Worm (Caenorhabditis elegans) whole organism, young adult: ENCODE results near the gene Y45F10C.6.
A peak's percentile ranks its signal among the peaks of the same experiment; 100 is the strongest.

Source experiments
- F23B12.7 ChIP-seq: sonication (generic microtip); optimal IDR thresholded peaks from 2 replicates; lab custom pipeline; 2017; ENCODE audit warnings: missing genetic modification characterization, mild to moderate bottlenecking, missing compliant biosample characterization, antibody characterized with exemption, moderate library complexity; ENCODE audit not compliant: insufficient read depth
- F39B2.1 ChIP-seq: fragments of 200-800 bp; sonication (Bioruptor generic); IDR thresholded peaks from 2 replicates; pipeline ENCODE4 v1.3.6; 2022; ENCODE audit warnings: missing genetic modification reagents, missing genetic modification characterization, missing compliant biosample characterization
- F52B5.7 ChIP-seq: sonication (generic microtip); optimal IDR thresholded peaks from 2 replicates; lab custom pipeline; 2016; ENCODE audit warnings: mild to moderate bottlenecking, missing genetic modification characterization, missing compliant biosample characterization
- Y95B8A.8 ChIP-seq: fragments of 200-800 bp; sonication (Bioruptor generic); IDR thresholded peaks from 2 replicates; pipeline ENCODE4 v1.3.6; 2022; ENCODE audit warnings: missing genetic modification reagents, missing genetic modification characterization, missing compliant biosample characterization
- ama-1 ChIP-seq, 3 experiments: fragments of 150-350 bp in 1 of 3; sonication (generic microtip) in 2 of 3; optimal IDR thresholded peaks; 2 replicates each; lab custom pipeline; 2014 to 2018; ENCODE audit warnings: missing biosample characterization in 2 of 3, missing genetic modification characterization in 2 of 3, missing genetic modification reagents in 2 of 3
- atf-7 ChIP-seq: sonication (generic microtip); optimal IDR thresholded peaks from 2 replicates; lab custom pipeline; 2017; ENCODE audit warnings: mild to moderate bottlenecking, missing genetic modification characterization, missing compliant biosample characterization
- cebp-1 ChIP-seq, 2 experiments: fragments of 200-800 bp in 1 of 2; sonication (Bioruptor generic) in 1 of 2; sonication (generic microtip) in 1 of 2; IDR thresholded peaks in 1 of 2; optimal IDR thresholded peaks in 1 of 2; 2 replicates each; pipeline versions ENCODE4 v1.3.6 to Lab custom; 2017 to 2022; ENCODE audit warnings: missing compliant biosample characterization in 2 of 2, missing genetic modification characterization in 2 of 2, mild to moderate bottlenecking in 1 of 2, missing genetic modification reagents in 1 of 2, moderate library complexity in 1 of 2
- ceh-27 ChIP-seq: fragments of 200-800 bp; sonication (Bioruptor generic); optimal IDR thresholded peaks from 2 replicates; lab custom pipeline; 2018; ENCODE audit warnings: mild to moderate bottlenecking, missing genetic modification characterization, moderate library complexity, missing compliant biosample characterization
- ceh-58 ChIP-seq: fragments of 200-800 bp; sonication (Bioruptor generic); IDR thresholded peaks from 2 replicates; pipeline ENCODE4 v1.3.6; 2022; ENCODE audit warnings: missing genetic modification characterization, missing compliant biosample characterization
- dox-1 ChIP-seq: fragments of 200-800 bp; sonication (Bioruptor generic); IDR thresholded peaks from 2 replicates; pipeline ENCODE4 v1.3.6; 2022; ENCODE audit warnings: missing genetic modification reagents, missing genetic modification characterization, missing compliant biosample characterization
- dpff-1 ChIP-seq: sonication (generic microtip); optimal IDR thresholded peaks from 2 replicates; lab custom pipeline; 2017; ENCODE audit warnings: mild to moderate bottlenecking, missing genetic modification characterization, missing compliant biosample characterization
- egl-44 ChIP-seq: fragments of 200-800 bp; sonication (Bioruptor generic); IDR thresholded peaks from 2 replicates; pipeline ENCODE4 v1.3.6; 2022; ENCODE audit warnings: missing genetic modification reagents, missing genetic modification characterization, missing compliant biosample characterization
- egrh-3 ChIP-seq: fragments of 200-800 bp; sonication (Bioruptor generic); IDR thresholded peaks from 2 replicates; pipeline ENCODE4 v1.3.6; 2022; ENCODE audit warnings: missing genetic modification reagents, missing genetic modification characterization, missing compliant biosample characterization
- fkh-3 ChIP-seq: sonication (generic microtip); optimal IDR thresholded peaks from 2 replicates; lab custom pipeline; 2016; ENCODE audit warnings: mild to moderate bottlenecking, missing genetic modification characterization, missing compliant biosample characterization
- hlh-12 ChIP-seq: sonication (generic microtip); optimal IDR thresholded peaks from 2 replicates; lab custom pipeline; 2016; ENCODE audit warnings: missing genetic modification characterization, missing compliant biosample characterization
- hlh-26 ChIP-seq: fragments of 200-800 bp; sonication (Bioruptor generic); conservative IDR thresholded peaks from 2 replicates; pipeline ENCODE4 v1.3.6; 2022; ENCODE audit warnings: missing genetic modification reagents, missing genetic modification characterization, missing compliant biosample characterization
- let-526 ChIP-seq: fragments of 200-800 bp; sonication (Bioruptor generic); IDR thresholded peaks from 2 replicates; pipeline ENCODE4 v1.3.6; 2022; ENCODE audit warnings: missing genetic modification reagents, missing genetic modification characterization, missing compliant biosample characterization
- lir-1 ChIP-seq: fragments of 200-800 bp; sonication (Bioruptor generic); conservative IDR thresholded peaks from 2 replicates; pipeline ENCODE4 v1.3.6; 2022; ENCODE audit warnings: missing genetic modification reagents, missing genetic modification characterization, missing compliant biosample characterization
- madf-10 ChIP-seq: sonication (generic microtip); optimal IDR thresholded peaks from 2 replicates; lab custom pipeline; 2016; ENCODE audit warnings: mild to moderate bottlenecking, missing genetic modification characterization, missing compliant biosample characterization
- nfya-2 ChIP-seq: fragments of 200-800 bp; sonication (Bioruptor generic); IDR thresholded peaks from 2 replicates; pipeline ENCODE4 v1.3.6; 2022; ENCODE audit warnings: missing genetic modification reagents, missing genetic modification characterization, missing compliant biosample characterization
- nfyb-1 ChIP-seq: fragments of 200-800 bp; sonication (Bioruptor generic); IDR thresholded peaks from 2 replicates; pipeline ENCODE4 v1.3.6; 2022; ENCODE audit warnings: missing genetic modification reagents, missing genetic modification characterization, missing compliant biosample characterization
- nhr-80 ChIP-seq: sonication (generic microtip); optimal IDR thresholded peaks from 2 replicates; lab custom pipeline; 2016; ENCODE audit warnings: missing genetic modification characterization, missing compliant biosample characterization
- rec-8 ChIP-seq, 2 experiments: sonication (generic microtip); optimal IDR thresholded peaks; 2 replicates each; lab custom pipeline; 2016; ENCODE audit warnings: mild to moderate bottlenecking in 2 of 2, missing genetic modification characterization in 2 of 2, missing genetic modification reagents in 2 of 2, missing genotype in 2 of 2, missing biosample characterization in 1 of 2, missing compliant biosample characterization in 1 of 2, moderate library complexity in 1 of 2
- sea-2 ChIP-seq: fragments of 200-800 bp; sonication (Bioruptor generic); IDR thresholded peaks from 2 replicates; pipeline ENCODE4 v1.3.6; 2022; ENCODE audit warnings: missing genetic modification characterization, missing compliant biosample characterization
- snpc-4 ChIP-seq, 5 experiments: fragments of 150-350 bp in 1 of 5; sonication (generic microtip) in 4 of 5; optimal IDR thresholded peaks; 2 replicates each; lab custom pipeline; 2014 to 2018; ENCODE audit warnings: missing genetic modification characterization in 5 of 5, missing biosample characterization in 3 of 5, antibody characterized with exemption in 2 of 5, mild to moderate bottlenecking in 2 of 5, missing compliant biosample characterization in 2 of 5, missing genotype in 2 of 5, moderate library complexity in 2 of 5, missing genetic modification reagents in 1 of 5
- sptf-2 ChIP-seq: fragments of 200-800 bp; sonication (Bioruptor generic); optimal IDR thresholded peaks from 2 replicates; lab custom pipeline; 2018; ENCODE audit warnings: mild to moderate bottlenecking, missing genetic modification characterization, missing compliant biosample characterization
- zfh-2 ChIP-seq: fragments of 200-800 bp; sonication (Bioruptor generic); conservative IDR thresholded peaks from 2 replicates; pipeline ENCODE4 v1.3.6; 2022; ENCODE audit warnings: missing genetic modification reagents, missing genetic modification characterization, missing compliant biosample characterization
- zim-3 ChIP-seq: sonication (generic microtip); optimal IDR thresholded peaks from 2 replicates; lab custom pipeline; 2017; ENCODE audit warnings: mild to moderate bottlenecking, missing genetic modification characterization, moderate library complexity, missing compliant biosample characterization
- ztf-22 ChIP-seq: fragments of 200-800 bp; sonication (Bioruptor generic); optimal IDR thresholded peaks from 2 replicates; lab custom pipeline; 2018; ENCODE audit warnings: mild to moderate bottlenecking, missing genetic modification characterization, moderate library complexity, missing compliant biosample characterization
- ztf-6 ChIP-seq: fragments of 200-800 bp; sonication (Bioruptor generic); IDR thresholded peaks from 2 replicates; pipeline ENCODE4 v1.3.6; 2022; ENCODE audit warnings: missing genetic modification reagents, missing genetic modification characterization, missing compliant biosample characterization

The Y45F10C.6 gene

DNA sequence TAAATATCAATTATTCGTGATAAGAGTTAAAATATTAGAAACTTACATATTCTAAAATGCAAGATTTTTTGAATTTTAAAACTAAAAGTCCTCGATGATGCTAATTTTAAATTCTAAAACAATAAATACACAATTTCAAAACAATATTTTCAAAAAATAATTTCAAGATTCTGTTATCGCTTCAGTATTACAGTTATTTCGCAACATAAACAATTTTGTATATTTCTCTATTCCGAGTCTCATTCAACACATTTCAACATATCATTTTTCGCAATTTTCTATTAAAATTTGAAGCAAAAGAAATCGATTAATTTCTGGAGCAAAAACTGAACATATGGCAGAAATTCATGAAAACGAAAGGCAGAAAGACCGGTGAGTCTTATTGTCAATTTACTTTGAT, 19.0 kb upstream of the Y45F10C.6 start, which contains the start of gene fbxa-98:
fbxa-98 (plus strand) TSS at position 243 of the 400 bp plus-strand sequence.
- TF ChIP-seq cebp-1 (GFP tag; IDR thresholded peaks at IDR 0.05; lab: Robert Waterston, UW) (peak; percentile 81; the same call in 1 of the 2 replicates), cebp-1 (tag; optimal IDR thresholded peaks at IDR 0.05; lab: Kevin White, UChicago) (no peak), ama-1 (optimal IDR thresholded peaks at IDR 0.05; lab: Kevin White, UChicago) (no peak), ama-1 (GFP tag; optimal IDR thresholded peaks at IDR 0.05; lab: Kevin White, UChicago) (no peak)
- TF ChIP-seq, all 124 proteins: peak for 1

DNA sequence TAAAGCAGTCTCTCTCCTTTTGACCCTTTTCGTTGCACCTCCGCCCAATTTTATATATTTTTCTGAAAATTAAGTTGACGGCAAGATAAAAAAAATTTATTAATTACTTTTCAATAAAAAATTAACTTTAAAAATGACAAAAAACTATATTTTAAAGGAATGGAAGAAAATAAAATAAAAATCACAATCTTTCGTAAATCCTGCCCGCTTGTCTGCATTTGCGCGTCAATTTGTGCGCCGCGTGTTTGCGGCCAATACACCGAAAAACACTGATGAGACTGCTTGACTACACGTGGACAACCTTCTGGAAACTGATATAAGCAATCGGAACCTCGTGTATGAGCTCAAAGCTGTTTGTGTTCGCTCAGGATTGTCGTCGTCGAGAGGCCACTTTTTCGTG, 15.1 kb upstream of the Y45F10C.6 start, which contains the start of gene C08F11.7:
C08F11.7 (plus strand) TSS at position 301 of the 400 bp plus-strand sequence.
- TF ChIP-seq Y95B8A.8 (GFP tag; lab: Robert Waterston, UW): no peak
- no peak for TF ChIP-seq ama-1 (optimal IDR thresholded peaks at IDR 0.05; lab: Kevin White, UChicago)
- TF ChIP-seq ama-1 (GFP tag; optimal IDR thresholded peaks at IDR 0.05; lab: Kevin White, UChicago): no peak
- TF ChIP-seq nfya-2 (GFP tag; lab: Robert Waterston, UW): no peak
- no peak for TF ChIP-seq ceh-27 (GFP tag; lab: Kevin White, UChicago)
- TF ChIP-seq hlh-12 (tag; lab: Kevin White, UChicago): no peak
- no peak for TF ChIP-seq ztf-22
- TF ChIP-seq snpc-4 (GFP tag; optimal IDR thresholded peaks at IDR 0.05; lab: Kevin White, UChicago): no peak
- TF ChIP-seq snpc-4 (tag; optimal IDR thresholded peaks at IDR 0.05; lab: Kevin White, UChicago): peak in 1 of 4 experiments; percentile 68
- no peak for TF ChIP-seq egrh-3 (GFP tag; lab: Robert Waterston, UW)
- TF ChIP-seq egl-44 (GFP tag; lab: Robert Waterston, UW): no peak

DNA sequence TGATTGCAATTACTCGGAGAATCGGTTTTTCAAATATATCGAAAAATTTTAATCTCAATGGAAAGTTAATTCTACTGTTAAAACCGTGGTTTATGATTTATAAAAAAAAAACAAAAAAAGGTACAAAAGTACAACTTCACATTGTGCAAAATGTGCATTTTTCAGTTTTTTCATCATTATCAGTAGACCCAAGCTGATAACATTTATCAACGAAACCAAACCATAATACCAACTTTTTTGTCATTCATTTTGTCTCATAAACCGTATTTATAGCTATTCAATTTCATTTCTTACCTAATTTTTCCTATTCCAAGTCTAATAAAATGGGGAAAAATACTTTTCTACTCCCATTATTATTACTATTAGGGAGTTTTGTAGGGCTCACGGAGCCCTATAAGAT, 13.1 kb upstream of the Y45F10C.6 start, which contains the start of gene ugt-22:
ugt-22 (plus strand) TSS at position 234 of the 400 bp plus-strand sequence.
- TF ChIP-seq dox-1 (GFP tag; lab: Robert Waterston, UW) (no peak), madf-10 (tag; lab: Kevin White, UChicago) (no peak), nhr-80 (peak; percentile 50), zfh-2 (no peak)

DNA sequence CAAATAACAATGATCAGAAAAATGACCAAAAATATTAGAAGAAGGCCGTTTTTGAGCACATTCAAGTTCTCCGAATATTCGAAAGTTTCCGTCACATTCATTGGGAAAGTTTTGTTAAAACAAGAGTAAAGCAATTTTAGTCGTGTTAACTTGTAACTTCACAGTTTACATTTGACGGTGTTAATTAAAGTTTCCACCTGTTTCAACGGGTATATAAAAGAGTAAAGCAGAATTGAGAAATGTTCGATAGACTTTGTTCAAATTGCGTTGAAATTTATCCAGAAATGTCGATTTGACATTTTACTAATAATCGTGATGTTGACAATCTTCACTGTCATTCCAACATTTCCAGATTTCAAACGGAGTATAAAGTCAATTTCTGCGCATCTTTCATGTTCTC, 6.3 kb upstream of the Y45F10C.6 start, which contains the start of gene srz-29:
srz-29 (minus strand) TSS at position 101 of the 400 bp plus-strand sequence.
- no peak for TF ChIP-seq nfyb-1 (GFP tag; lab: Robert Waterston, UW)
- no peak for TF ChIP-seq rec-8 (tag; optimal IDR thresholded peaks at IDR 0.05; lab: Kevin White, UChicago)
- no peak for TF ChIP-seq let-526
- no peak for TF ChIP-seq F23B12.7 (tag; lab: Kevin White, UChicago)
- TF ChIP-seq ztf-6 (GFP tag; lab: Robert Waterston, UW): no peak
- TF ChIP-seq lir-1: no peak
- TF ChIP-seq F52B5.7 (tag; lab: Kevin White, UChicago): no peak
- TF ChIP-seq ceh-58 (GFP tag; lab: Robert Waterston, UW): no peak
- no peak for TF ChIP-seq fkh-3 (tag; lab: Kevin White, UChicago)
- no peak for TF ChIP-seq dpff-1 (tag; lab: Kevin White, UChicago)
- TF ChIP-seq hlh-26: no peak
- no peak for TF ChIP-seq snpc-4 (GFP tag; optimal IDR thresholded peaks at IDR 0.05; lab: Kevin White, UChicago)
- no peak for TF ChIP-seq snpc-4 (tag; optimal IDR thresholded peaks at IDR 0.05; lab: Kevin White, UChicago)
- TF ChIP-seq sea-2: no peak
- TF ChIP-seq zim-3: no peak
- TF ChIP-seq sptf-2 (GFP tag; lab: Kevin White, UChicago): no peak
- TF ChIP-seq atf-7: no peak
- no peak for TF ChIP-seq ama-1 (optimal IDR thresholded peaks at IDR 0.05; lab: Kevin White, UChicago)
- TF ChIP-seq ama-1 (GFP tag; optimal IDR thresholded peaks at IDR 0.05; lab: Kevin White, UChicago): no peak
- no peak for TF ChIP-seq F39B2.1 (GFP tag; lab: Robert Waterston, UW)
